Worm (Caenorhabditis elegans): Measurements from ENCODE around the gene mig-21.
A peak's percentile ranks its signal among the peaks of the same experiment; 100 is the strongest.

Gene mig-21

ce11 chrIII:5897468-5897867 lies 19.3 kb upstream of the mig-21 start:
- TF ChIP-seq ama-1 (optimal IDR thresholded peaks at IDR 0.05) (no peak), ama-1 (GFP tag; optimal IDR thresholded peaks at IDR 0.05) (no peak), sptf-2 (GFP tag; optimal IDR thresholded peaks at IDR 0.05) (no peak), efl-1 (GFP tag; optimal IDR thresholded peaks at IDR 0.05) (peak; percentile 30), lsy-27 (tag; optimal IDR thresholded peaks at IDR 0.05; ENCODE audit: borderline replicate concordance, insufficient read depth) (no peak)

- TF ChIP-seq snpc-1.3 (tag; optimal IDR thresholded peaks at IDR 0.05; ENCODE audit: insufficient read depth) (no peak), tlf-1 (GFP tag; optimal IDR thresholded peaks at IDR 0.05) (no peak), akir-1 (GFP tag; optimal IDR thresholded peaks at IDR 0.05) (no peak), lsl-1 (GFP tag; optimal IDR thresholded peaks at IDR 0.05) (no peak), hlh-12 (tag; optimal IDR thresholded peaks at IDR 0.05) (no peak), die-1 (tag; optimal IDR thresholded peaks at IDR 0.05) (no peak), nhr-80 (tag; optimal IDR thresholded peaks at IDR 0.05) (no peak), ztf-6 (GFP tag; IDR thresholded peaks at IDR 0.05) (no peak), atf-7 (tag; optimal IDR thresholded peaks at IDR 0.05) (no peak), Y79H2A.3 (GFP tag; conservative IDR thresholded peaks at IDR 0.05) (no peak), F22D6.2 (tag; optimal IDR thresholded peaks at IDR 0.05) (no peak), T26A5.8 (tag; optimal IDR thresholded peaks at IDR 0.05) (no peak), fkh-3 (tag; optimal IDR thresholded peaks at IDR 0.05) (no peak), B0261.1 (tag; optimal IDR thresholded peaks at IDR 0.05) (no peak)
Observed at ce11 chrIII:5895913-5896312, 17.7 kb upstream of the mig-21 start, which contains the start of gene pxl-1. Gene pxl-1, minus strand, starts transcription at chrIII:5896013.

- TF ChIP-seq nfyb-1 (GFP tag; IDR thresholded peaks at IDR 0.05) (no peak), hmg-20 (GFP tag; IDR thresholded peaks at IDR 0.05) (no peak), pha-4 (tag; optimal IDR thresholded peaks at IDR 0.05) (peak; percentile 63), athp-1 (tag; optimal IDR thresholded peaks at IDR 0.05) (no peak), F39B2.1 (GFP tag; IDR thresholded peaks at IDR 0.05) (no peak), hrde-1 (tag; optimal IDR thresholded peaks at IDR 0.05; ENCODE audit: borderline replicate concordance) (no peak), hlh-12 (tag; optimal IDR thresholded peaks at IDR 0.05) (no peak), fkh-3 (tag; optimal IDR thresholded peaks at IDR 0.05) (no peak)
Observed at ce11 chrIII:5892909-5893308, 14.7 kb upstream of the mig-21 start.

- TF ChIP-seq ets-4 (GFP tag; optimal IDR thresholded peaks at IDR 0.05) (no peak), B0261.1 (tag; optimal IDR thresholded peaks at IDR 0.05) (no peak), ztf-6 (GFP tag; IDR thresholded peaks at IDR 0.05) (no peak), hsf-1 (GFP tag; IDR thresholded peaks at IDR 0.05) (no peak), F57A8.1 (GFP tag; optimal IDR thresholded peaks at IDR 0.05) (no peak), cebp-2 (GFP tag; IDR thresholded peaks at IDR 0.05) (no peak), dpff-1 (tag; optimal IDR thresholded peaks at IDR 0.05) (no peak), egrh-3 (GFP tag; IDR thresholded peaks at IDR 0.05) (no peak), cebp-1 (GFP tag; IDR thresholded peaks at IDR 0.05) (no peak), cebp-1 (tag; optimal IDR thresholded peaks at IDR 0.05) (no peak), ztf-18 (tag; optimal IDR thresholded peaks at IDR 0.05) (no peak)
Observed at ce11 chrIII:5888675-5889074, 10.5 kb upstream of the mig-21 start, which contains the start of gene C28H8.8. Gene C28H8.8, minus strand, starts transcription at chrIII:5888775.

- TF ChIP-seq Y95B8A.8 (GFP tag; IDR thresholded peaks at IDR 0.05) (no peak), ceh-79 (tag; optimal IDR thresholded peaks at IDR 0.05) (no peak), F52B5.7 (tag; optimal IDR thresholded peaks at IDR 0.05) (no peak), F57A8.1 (GFP tag; optimal IDR thresholded peaks at IDR 0.05) (no peak), snpc-3.4 (tag; optimal IDR thresholded peaks at IDR 0.05) (no peak), bed-1 (GFP tag; IDR thresholded peaks at IDR 0.05) (no peak), aptf-2 (GFP tag; conservative IDR thresholded peaks at IDR 0.05) (no peak), lin-40 (tag; optimal IDR thresholded peaks at IDR 0.05) (no peak), let-526 (GFP tag; IDR thresholded peaks at IDR 0.05) (no peak), atf-7 (tag; optimal IDR thresholded peaks at IDR 0.05) (no peak), mes-4 (tag; optimal IDR thresholded peaks at IDR 0.05) (no peak), ztf-22 (GFP tag; optimal IDR thresholded peaks at IDR 0.05) (no peak), athp-1 (tag; optimal IDR thresholded peaks at IDR 0.05) (no peak), sptf-2 (GFP tag; optimal IDR thresholded peaks at IDR 0.05) (no peak), F22D6.2 (tag; optimal IDR thresholded peaks at IDR 0.05) (no peak)
Observed at ce11 chrIII:5886893-5887292, 8.7 kb upstream of the mig-21 start, which contains the start of gene C28H8.7. Gene C28H8.7, minus strand, starts transcription at chrIII:5886993.
